In the genomic region with DNA sequence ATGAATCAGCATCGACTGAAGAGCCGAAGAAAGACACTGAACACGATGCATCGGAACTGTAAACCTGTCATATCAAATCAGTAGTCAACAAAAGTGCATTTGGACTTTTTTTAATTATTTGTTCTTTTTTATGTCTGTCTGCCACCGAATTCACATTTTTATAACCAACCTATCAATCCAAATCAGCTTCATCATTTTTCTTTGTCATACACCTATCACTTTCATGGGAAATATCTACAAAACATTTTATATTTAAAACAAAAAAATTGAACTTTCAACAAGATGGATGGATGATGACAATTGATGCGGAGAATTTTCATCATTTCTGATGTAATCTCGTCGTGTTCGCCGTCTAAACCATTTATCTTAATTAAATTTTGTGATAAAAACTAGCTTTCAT, we compare ENCODE assay signal across 5 worm cellular contexts.
TF ChIP-seq lines count a peak whose summit lies in the region.

No protein-coding gene starts in this region.

TF ChIP-seq in whole organism, L1 larva, 84 proteins besides CTCF, POLR2A, EP300 and RAD21:
- TF ChIP-seq dpl-1 (GFP tag; optimal IDR thresholded peaks at IDR 0.05; lab: Kevin White, UChicago): no peak
- no peak for TF ChIP-seq ces-1 (GFP tag; optimal IDR thresholded peaks at IDR 0.05; lab: Kevin White, UChicago)
- TF ChIP-seq skn-1 (tag; optimal IDR thresholded peaks at IDR 0.05; lab: Kevin White, UChicago): peak; percentile 55
- TF ChIP-seq blmp-1 (tag; optimal IDR thresholded peaks at IDR 0.05; lab: Kevin White, UChicago): peak; percentile 5
- TF ChIP-seq xbp-1 (tag; optimal IDR thresholded peaks at IDR 0.05; lab: Kevin White, UChicago): no peak

TF ChIP-seq in whole organism, L2 larva, 48 proteins besides CTCF, POLR2A, EP300 and RAD21:
- TF ChIP-seq elt-1 (tag; optimal IDR thresholded peaks at IDR 0.05; lab: Kevin White, UChicago) (no peak), sma-3 (GFP tag; optimal IDR thresholded peaks at IDR 0.05; lab: Kevin White, UChicago) (peak; percentile 14), fos-1 (tag; optimal IDR thresholded peaks at IDR 0.05; lab: Kevin White, UChicago) (peak; percentile 12)

TF ChIP-seq in whole organism, L3 larva, 47 proteins besides CTCF, POLR2A, EP300 and RAD21:
- TF ChIP-seq elt-2 (tag; optimal IDR thresholded peaks at IDR 0.05; lab: Kevin White, UChicago) (peak; percentile 20), eor-1 (tag; optimal IDR thresholded peaks at IDR 0.05; lab: Kevin White, UChicago) (no peak), egl-5 (tag; optimal IDR thresholded peaks at IDR 0.05; lab: Kevin White, UChicago) (no peak), skn-1 (tag; optimal IDR thresholded peaks at IDR 0.05; lab: Kevin White, UChicago) (peak; percentile 14), pqm-1 (tag; optimal IDR thresholded peaks at IDR 0.05; lab: Kevin White, UChicago) (peak; percentile 32)

TF ChIP-seq in whole organism, L4 larva, 104 proteins besides CTCF, POLR2A, EP300 and RAD21 (continues in another document):
- TF ChIP-seq dmd-6 (GFP tag; IDR thresholded peaks at IDR 0.05; lab: Robert Waterston, UW) (peak; percentile 97), nhr-237 (tag; optimal IDR thresholded peaks at IDR 0.05; lab: Kevin White, UChicago) (no peak), unc-62 (GFP tag; optimal IDR thresholded peaks at IDR 0.05 in 1 of 2; lab: Kevin White, UChicago) (no peak), unc-62 (tag; optimal IDR thresholded peaks at IDR 0.05; lab: Kevin White, UChicago) (no peak), mxl-2 (GFP tag; conservative IDR thresholded peaks at IDR 0.05; lab: Robert Waterston, UW) (no peak), Y75B8A.6 (GFP tag; IDR thresholded peaks at IDR 0.05; lab: Robert Waterston, UW) (peak; percentile 37; the same call in 1 of the 2 replicates), nhr-42 (GFP tag; IDR thresholded peaks at IDR 0.05; lab: Robert Waterston, UW) (no peak), D1046.2 (GFP tag; IDR thresholded peaks at IDR 0.05; lab: Robert Waterston, UW) (no peak), set-16 (GFP tag; IDR thresholded peaks at IDR 0.05; lab: Robert Waterston, UW) (no peak), F26F4.8 (GFP tag; conservative IDR thresholded peaks at IDR 0.05; lab: Robert Waterston, UW) (no peak), hlh-30 (tag; optimal IDR thresholded peaks at IDR 0.05; lab: Kevin White, UChicago; ENCODE audit: insufficient read depth) (no peak), T20F7.1 (GFP tag; optimal IDR thresholded peaks at IDR 0.05; lab: Kevin White, UChicago) (peak; percentile 58), hlh-11 (tag; optimal IDR thresholded peaks at IDR 0.05; lab: Kevin White, UChicago) (peak; percentile 22), nhr-111 (GFP tag; optimal IDR thresholded peaks at IDR 0.05; lab: Kevin White, UChicago) (no peak), lin-15B (tag; optimal IDR thresholded peaks at IDR 0.05; lab: Kevin White, UChicago) (no peak), nhr-25 (tag; optimal IDR thresholded peaks at IDR 0.05; lab: Kevin White, UChicago; ENCODE audit: borderline replicate concordance, insufficient read depth) (no peak), egl-43 (GFP tag; IDR thresholded peaks at IDR 0.05; lab: Robert Waterston, UW) (no peak), gei-8 (GFP tag; optimal IDR thresholded peaks at IDR 0.05; lab: Kevin White, UChicago) (no peak), F10B5.3 (tag; optimal IDR thresholded peaks at IDR 0.05; lab: Kevin White, UChicago) (no peak), Y105C5A.15 (GFP tag; IDR thresholded peaks at IDR 0.05; lab: Robert Waterston, UW) (no peak), mdl-1 (tag; optimal IDR thresholded peaks at IDR 0.05; lab: Kevin White, UChicago) (no peak), pqm-1 (tag; optimal IDR thresholded peaks at IDR 0.05; lab: Kevin White, UChicago) (no peak), madf-9 (GFP tag; conservative IDR thresholded peaks at IDR 0.05; lab: Robert Waterston, UW) (no peak), fkh-10 (GFP tag; optimal IDR thresholded peaks at IDR 0.05; lab: Kevin White, UChicago) (no peak), daf-16 (GFP tag; optimal IDR thresholded peaks at IDR 0.05; lab: Kevin White, UChicago) (peak in 1 of 2 experiments; percentile 71), daf-16 (tag; optimal IDR thresholded peaks at IDR 0.05; lab: Kevin White, UChicago) (peak; percentile 40), dve-1 (tag; optimal IDR thresholded peaks at IDR 0.05; lab: Kevin White, UChicago; ENCODE audit: insufficient read depth) (peak; percentile 72), daf-19 (GFP tag; conservative IDR thresholded peaks at IDR 0.05; lab: Robert Waterston, UW) (no peak), snpc-1.2 (GFP tag; IDR thresholded peaks at IDR 0.05; lab: Robert Waterston, UW) (no peak), lir-3 (tag; optimal IDR thresholded peaks at IDR 0.05; lab: Kevin White, UChicago) (no peak), tag-97 (GFP tag; IDR thresholded peaks at IDR 0.05; lab: Robert Waterston, UW) (no peak), skn-1 (tag; optimal IDR thresholded peaks at IDR 0.05; lab: Kevin White, UChicago) (no peak), daf-8 (GFP tag; IDR thresholded peaks at IDR 0.05; lab: Robert Waterston, UW) (no peak), dmd-9 (GFP tag; IDR thresholded peaks at IDR 0.05; lab: Robert Waterston, UW) (no peak), attf-4 (tag; optimal IDR thresholded peaks at IDR 0.05; lab: Kevin White, UChicago) (no peak), Y5F2A.4 (GFP tag; optimal IDR thresholded peaks at IDR 0.05; lab: Kevin White, UChicago) (no peak), nhr-28 (tag; optimal IDR thresholded peaks at IDR 0.05; lab: Kevin White, UChicago) (peak; percentile 5), tra-1 (GFP tag; IDR thresholded peaks at IDR 0.05; lab: Robert Waterston, UW) (peak; percentile 75; the same call in 1 of the 2 replicates)

TF ChIP-seq in whole organism, young adult, 124 proteins besides CTCF, POLR2A, EP300 and RAD21:
- peak; percentile 84 for TF ChIP-seq nhr-80 (tag; optimal IDR thresholded peaks at IDR 0.05; lab: Kevin White, UChicago)
- 0 out of 2 replicates have a peak, but pooled peaks have one; percentile 10 for TF ChIP-seq dox-1 (GFP tag; IDR thresholded peaks at IDR 0.05; lab: Robert Waterston, UW)
- TF ChIP-seq F22D6.2 (tag; optimal IDR thresholded peaks at IDR 0.05; lab: Kevin White, UChicago): peak; percentile 2
- peak; percentile 3 for TF ChIP-seq tbp1 (GFP tag; optimal IDR thresholded peaks at IDR 0.05; lab: Kevin White, UChicago)
- peak; percentile 91 for TF ChIP-seq unc-62 (GFP tag; optimal IDR thresholded peaks at IDR 0.05; lab: Kevin White, UChicago)
- peak; percentile 38 for TF ChIP-seq lin-40 (tag; optimal IDR thresholded peaks at IDR 0.05; lab: Kevin White, UChicago)
- no peak for TF ChIP-seq F57C9.4 (tag; optimal IDR thresholded peaks at IDR 0.05; lab: Kevin White, UChicago)
- no peak for TF ChIP-seq ZK185.1 (tag; optimal IDR thresholded peaks at IDR 0.05; lab: Kevin White, UChicago; ENCODE audit: poor library complexity, severe bottlenecking)
- TF ChIP-seq atf-7 (tag; optimal IDR thresholded peaks at IDR 0.05; lab: Kevin White, UChicago): peak; percentile 38
- TF ChIP-seq attf-3 (GFP tag; conservative IDR thresholded peaks at IDR 0.05; lab: Robert Waterston, UW): no peak
- peak; percentile 57 for TF ChIP-seq ztf-22 (GFP tag; optimal IDR thresholded peaks at IDR 0.05; lab: Kevin White, UChicago)
- TF ChIP-seq let-607 (tag; optimal IDR thresholded peaks at IDR 0.05; lab: Kevin White, UChicago): peak; percentile 80 to 83
